Fruit fly (Drosophila melanogaster): ENCODE results near the gene Uch.

The Uch gene

DNA sequence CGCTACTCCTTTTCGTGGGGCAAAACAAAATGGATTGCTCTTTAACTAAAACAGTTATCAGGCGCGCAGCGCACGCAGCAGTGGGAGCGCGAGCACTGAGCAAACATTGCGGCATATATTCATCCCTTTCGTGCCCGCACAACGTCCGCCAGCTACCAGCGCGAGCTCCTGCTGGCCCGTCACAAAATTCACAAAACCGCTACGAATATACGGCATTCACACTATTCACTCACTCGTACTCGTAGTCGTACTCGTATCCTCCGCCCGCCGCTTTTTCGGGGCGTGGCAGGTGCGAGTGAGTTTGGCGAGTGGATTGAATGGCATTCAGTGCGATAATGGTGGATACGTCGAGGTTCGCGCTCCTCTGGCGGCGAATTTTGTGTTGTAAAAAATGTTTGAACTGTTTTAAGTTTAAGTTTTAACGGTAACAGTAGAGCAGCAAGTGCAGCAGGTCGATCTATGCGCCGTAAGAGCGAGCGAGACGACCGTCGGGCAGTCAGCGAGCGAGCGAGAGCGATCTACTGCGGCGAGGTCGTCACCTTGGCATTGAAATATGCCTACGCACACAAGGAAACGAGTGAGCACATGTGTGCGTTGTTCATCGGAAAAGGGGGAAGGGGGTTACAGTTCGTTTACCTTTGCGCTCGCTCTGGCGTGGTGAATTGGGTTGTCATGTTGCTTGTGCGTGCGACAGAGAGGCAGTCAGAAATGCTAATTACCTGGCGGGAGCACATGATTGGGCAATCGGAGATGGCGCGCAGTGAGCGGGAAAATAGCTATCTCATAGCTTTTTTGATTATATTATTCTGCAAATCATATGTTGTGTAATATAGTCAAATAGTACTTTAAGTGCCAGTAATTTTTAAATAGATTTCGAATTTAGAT is 17.2 kb downstream of the Uch start (continued):
- TF ChIP-seq CG9817 (tag; optimal IDR thresholded peaks at IDR 0.05), result peak; percentile 20
- no peak for TF ChIP-seq CG9876 (GFP tag; optimal IDR thresholded peaks at IDR 0.05)
- peak; percentile 35 for TF ChIP-seq Ssrp (tag; optimal IDR thresholded peaks at IDR 0.05)
- no peak for TF ChIP-seq eyg (GFP tag; optimal IDR thresholded peaks at IDR 0.05)
- peak; percentile 97 for TF ChIP-seq sd (tag; optimal IDR thresholded peaks at IDR 0.05)
- TF ChIP-seq gt (GFP tag; IDR thresholded peaks at IDR 0.05), result no peak
- TF ChIP-seq CG12299 (tag; optimal IDR thresholded peaks at IDR 0.05), result peak; percentile 20
- TF ChIP-seq row (GFP tag; IDR thresholded peaks at IDR 0.05), result no peak
- TF ChIP-seq abd-A (tag; optimal IDR thresholded peaks at IDR 0.05), result peak; percentile 98
- TF ChIP-seq CG30020 (tag; optimal IDR thresholded peaks at IDR 0.05), result no peak
- TF ChIP-seq shn (GFP tag; optimal IDR thresholded peaks at IDR 0.05), result no peak
- no peak for TF ChIP-seq Dip2 (GFP tag; IDR thresholded peaks at IDR 0.05)
- TF ChIP-seq wek (GFP tag; optimal IDR thresholded peaks at IDR 0.05), result peak; percentile 46
- TF ChIP-seq CG6683 (GFP tag; optimal IDR thresholded peaks at IDR 0.05), result peak; percentile 59
- peak; percentile 74 for TF ChIP-seq CG30403 (GFP tag; optimal IDR thresholded peaks at IDR 0.05)
- no peak for TF ChIP-seq gsb (GFP tag; IDR thresholded peaks at IDR 0.05)
- no peak for TF ChIP-seq zf30C (GFP tag; optimal IDR thresholded peaks at IDR 0.05)
- TF ChIP-seq CG18619 (GFP tag; optimal IDR thresholded peaks at IDR 0.05), result peak; percentile 60
- TF ChIP-seq gfzf (GFP tag; optimal IDR thresholded peaks at IDR 0.05), result no peak
- TF ChIP-seq vvl (GFP tag; IDR thresholded peaks at IDR 0.05), result no peak
- TF ChIP-seq vnd (GFP tag; IDR thresholded peaks at IDR 0.05; ENCODE audit: partially characterized antibody), result no peak
- TF ChIP-seq CG11723 (GFP tag; optimal IDR thresholded peaks at IDR 0.05), result peak; percentile 14
- peak; percentile 38 for TF ChIP-seq CG14710 (tag; optimal IDR thresholded peaks at IDR 0.05)
- TF ChIP-seq repo (GFP tag; optimal IDR thresholded peaks at IDR 0.05), result no peak
- TF ChIP-seq CG12219 (GFP tag; optimal IDR thresholded peaks at IDR 0.05), result peak; percentile 45
- peak; percentile 14 for TF ChIP-seq CG16863 (GFP tag; optimal IDR thresholded peaks at IDR 0.05)
- no peak for TF ChIP-seq cato (GFP tag; optimal IDR thresholded peaks at IDR 0.05; ENCODE audit: borderline replicate concordance)
- peak; percentile 62 for TF ChIP-seq CG6765 (GFP tag; optimal IDR thresholded peaks at IDR 0.05)
- TF ChIP-seq ttk (GFP tag; IDR thresholded peaks at IDR 0.05), result no peak
- no peak for TF ChIP-seq crc (GFP tag; optimal IDR thresholded peaks at IDR 0.05)
- TF ChIP-seq CG12744 (GFP tag; optimal IDR thresholded peaks at IDR 0.05), result peak; percentile 47
- peak in 1 of 2 experiments; percentile 100 for TF ChIP-seq Hr78 (GFP tag; optimal IDR thresholded peaks at IDR 0.05)
- TF ChIP-seq CoRest (tag; optimal IDR thresholded peaks at IDR 0.05), result peak; percentile 67
- TF ChIP-seq kni (GFP tag; optimal IDR thresholded peaks at IDR 0.05), result peak; percentile 99
- TF ChIP-seq lola (GFP tag; optimal IDR thresholded peaks at IDR 0.05), result peak in 2 of 3 experiments; percentile 66 to 78
- peak; percentile 64 for TF ChIP-seq CG13424 (tag; optimal IDR thresholded peaks at IDR 0.05)
- TF ChIP-seq ase (GFP tag; IDR thresholded peaks at IDR 0.05), result no peak
- no peak for TF ChIP-seq slbo (GFP tag; IDR thresholded peaks at IDR 0.05)
- TF ChIP-seq pnt (GFP tag; optimal IDR thresholded peaks at IDR 0.05), result no peak
- TF ChIP-seq C15 (GFP tag; IDR thresholded peaks at IDR 0.05), result no peak
- TF ChIP-seq CG3407 (GFP tag; optimal IDR thresholded peaks at IDR 0.05), result peak; percentile 33
- TF ChIP-seq CG10267 (tag; optimal IDR thresholded peaks at IDR 0.05), result peak; percentile 23
- TF ChIP-seq CG9797 (GFP tag; optimal IDR thresholded peaks at IDR 0.05), result no peak
- TF ChIP-seq nau (GFP tag; optimal IDR thresholded peaks at IDR 0.05), result no peak
- peak; percentile 68 for TF ChIP-seq HmgD (GFP tag; optimal IDR thresholded peaks at IDR 0.05)
- peak; percentile 52 for TF ChIP-seq CG1603 (tag; optimal IDR thresholded peaks at IDR 0.05)
- no peak for TF ChIP-seq CG7372 (GFP tag; IDR thresholded peaks at IDR 0.05)
- no peak for TF ChIP-seq bigmax (GFP tag; optimal IDR thresholded peaks at IDR 0.05)
